Fruit fly (Drosophila melanogaster) whole organism, pupa: ENCODE measurements around the gene mldr.

Source experiments
- CG10348 ChIP-seq: fragments of 200-800 bp; sonication (Bioruptor generic); IDR thresholded peaks from 2 replicates; pipeline ENCODE4 v1.3.6; 2022; ENCODE audit warnings: missing biosample characterization, missing genetic modification characterization
- CG12605 ChIP-seq: fragments of 200-800 bp; sonication (Bioruptor generic); IDR thresholded peaks from 2 replicates; pipeline ENCODE4 v1.3.6; 2022; ENCODE audit warnings: missing biosample characterization, missing genetic modification characterization
- CG13204 ChIP-seq: fragments of 200-800 bp; sonication (Bioruptor generic); optimal IDR thresholded peaks from 2 replicates; lab custom pipeline; 2018; ENCODE audit warnings: missing biosample characterization, mild to moderate bottlenecking, missing genetic modification characterization, moderate library complexity
- CG14655 ChIP-seq: fragments of 200-800 bp; sonication (Bioruptor generic); optimal IDR thresholded peaks from 3 replicates; lab custom pipeline; 2017; ENCODE audit warnings: mild to moderate bottlenecking, missing biosample characterization, missing genetic modification reagents, missing genetic modification characterization
- CG15710 ChIP-seq: fragments of 200-800 bp; sonication (Bioruptor generic); optimal IDR thresholded peaks from 2 replicates; lab custom pipeline; 2018; ENCODE audit warnings: missing biosample characterization, mild to moderate bottlenecking, missing genetic modification characterization, moderate library complexity
- CG17806 ChIP-seq: fragments of 200-800 bp; sonication (Bioruptor generic); optimal IDR thresholded peaks from 2 replicates; lab custom pipeline; 2018; ENCODE audit warnings: missing biosample characterization, mild to moderate bottlenecking, missing genetic modification characterization, moderate library complexity
- CG32121 ChIP-seq: fragments of 200-800 bp; sonication (Bioruptor generic); IDR thresholded peaks from 2 replicates; pipeline ENCODE4 v1.3.6; 2022; ENCODE audit warnings: missing biosample characterization, missing genetic modification characterization
- CG34367 ChIP-seq: fragments of 200-800 bp; sonication (Bioruptor generic); optimal IDR thresholded peaks from 2 replicates; lab custom pipeline; 2018; ENCODE audit warnings: missing biosample characterization, mild to moderate bottlenecking, missing genetic modification characterization
- CG4496 ChIP-seq: fragments of 200-800 bp; sonication (Bioruptor generic); IDR thresholded peaks from 3 replicates; pipeline ENCODE4 v1.3.6; 2022; ENCODE audit warnings: missing biosample characterization, missing genetic modification characterization
- CG8159 ChIP-seq: fragments of 200-800 bp; sonication (Bioruptor generic); optimal IDR thresholded peaks from 3 replicates; lab custom pipeline; 2018; ENCODE audit warnings: missing biosample characterization, mild to moderate bottlenecking, missing genetic modification characterization, moderate library complexity
- CG8301 ChIP-seq: fragments of 200-800 bp; sonication (Bioruptor generic); optimal IDR thresholded peaks from 2 replicates; lab custom pipeline; 2018; ENCODE audit warnings: missing biosample characterization, mild to moderate bottlenecking, missing genetic modification characterization
- CG9948 ChIP-seq: fragments of 200-800 bp; sonication (Bioruptor generic); optimal IDR thresholded peaks from 2 replicates; lab custom pipeline; 2018; ENCODE audit warnings: missing biosample characterization, mild to moderate bottlenecking, missing genetic modification characterization, moderate library complexity
- D1 ChIP-seq: fragments of 200-800 bp; sonication (Bioruptor generic); optimal IDR thresholded peaks from 2 replicates; lab custom pipeline; 2018; ENCODE audit warnings: missing biosample characterization, mild to moderate bottlenecking, missing genetic modification characterization, moderate library complexity
- EcR ChIP-seq: fragments of 200-800 bp; sonication (Bioruptor generic); optimal IDR thresholded peaks from 3 replicates; lab custom pipeline; 2019; ENCODE audit warnings: missing biosample characterization, missing genetic modification characterization, mild to moderate bottlenecking, moderate library complexity, missing genetic modification reagents
- Ets98B ChIP-seq: fragments of 200-800 bp; sonication (Bioruptor generic); IDR thresholded peaks from 2 replicates; pipeline ENCODE4 v1.3.6; 2022; ENCODE audit warnings: missing biosample characterization, missing genetic modification characterization
- Pif1A ChIP-seq: fragments of 200-800 bp; sonication (Bioruptor generic); optimal IDR thresholded peaks from 3 replicates; lab custom pipeline; 2016; ENCODE audit warnings: missing biosample characterization, missing genetic modification characterization
- Pif1B ChIP-seq: fragments of 200-800 bp; sonication (Bioruptor generic); optimal IDR thresholded peaks from 3 replicates; lab custom pipeline; 2016; ENCODE audit warnings: missing biosample characterization, missing genetic modification characterization
- Snoo ChIP-seq: fragments of 200-800 bp; sonication (Bioruptor generic); optimal IDR thresholded peaks from 3 replicates; lab custom pipeline; 2017; ENCODE audit warnings: missing biosample characterization, mild to moderate bottlenecking, missing genetic modification characterization, inconsistent platforms
- fd96Ca ChIP-seq: fragments of 200-800 bp; sonication (Bioruptor generic); IDR thresholded peaks from 3 replicates; pipeline ENCODE4 v1.3.6; 2022; ENCODE audit warnings: missing biosample characterization, missing genetic modification characterization
- gl ChIP-seq: fragments of 200-800 bp; sonication (Bioruptor generic); optimal IDR thresholded peaks from 2 replicates; lab custom pipeline; 2018; ENCODE audit warnings: missing biosample characterization, mild to moderate bottlenecking, missing genetic modification characterization
- rn ChIP-seq: fragments of 200-800 bp; sonication (Bioruptor generic); IDR thresholded peaks from 2 replicates; pipeline ENCODE4 v1.3.6; 2022; ENCODE audit warnings: missing biosample characterization, missing genetic modification characterization

mldr gene

DNA sequence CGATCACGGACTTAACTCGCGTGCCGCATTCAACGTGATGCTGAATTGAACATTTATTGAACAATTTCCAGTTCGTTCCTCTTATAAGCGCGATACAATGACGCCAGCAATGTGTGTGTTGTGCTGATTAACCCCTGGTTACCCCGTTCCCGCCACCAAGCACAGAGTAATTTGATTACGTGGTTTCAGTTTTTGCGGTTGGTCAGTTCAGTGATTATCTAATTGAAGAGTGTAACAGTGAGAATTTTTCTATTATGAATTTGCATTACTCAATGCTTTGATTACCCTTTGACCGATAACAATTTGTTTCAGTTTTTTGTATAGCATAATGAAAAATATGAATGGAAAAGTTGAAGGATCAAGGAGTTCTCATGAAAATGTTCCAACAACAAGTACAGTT lies 46.6 kb downstream of the mldr start, which contains the start of gene CG3842:
TSS of gene CG3842 (plus strand) at position 61 of the 400 bp plus-strand sequence.
- no peak for TF ChIP-seq CG14655 (GFP tag; lab: Kevin White, UChicago)
- no peak for TF ChIP-seq CG8159 (tag; lab: Kevin White, UChicago)
- TF ChIP-seq CG32121 (GFP tag; lab: Robert Waterston, UW) = no peak
- TF ChIP-seq Pif1A (GFP tag; lab: Kevin White, UChicago) = no peak
- no peak for TF ChIP-seq CG15710 (tag; lab: Kevin White, UChicago)
- no peak for TF ChIP-seq CG8301 (tag; lab: Kevin White, UChicago)
- no peak for TF ChIP-seq rn
- no peak for TF ChIP-seq EcR (GFP tag; lab: Kevin White, UChicago)
- no peak for TF ChIP-seq Ets98B (GFP tag; lab: Robert Waterston, UW)
- TF ChIP-seq CG17806 (tag; lab: Kevin White, UChicago) = no peak

DNA sequence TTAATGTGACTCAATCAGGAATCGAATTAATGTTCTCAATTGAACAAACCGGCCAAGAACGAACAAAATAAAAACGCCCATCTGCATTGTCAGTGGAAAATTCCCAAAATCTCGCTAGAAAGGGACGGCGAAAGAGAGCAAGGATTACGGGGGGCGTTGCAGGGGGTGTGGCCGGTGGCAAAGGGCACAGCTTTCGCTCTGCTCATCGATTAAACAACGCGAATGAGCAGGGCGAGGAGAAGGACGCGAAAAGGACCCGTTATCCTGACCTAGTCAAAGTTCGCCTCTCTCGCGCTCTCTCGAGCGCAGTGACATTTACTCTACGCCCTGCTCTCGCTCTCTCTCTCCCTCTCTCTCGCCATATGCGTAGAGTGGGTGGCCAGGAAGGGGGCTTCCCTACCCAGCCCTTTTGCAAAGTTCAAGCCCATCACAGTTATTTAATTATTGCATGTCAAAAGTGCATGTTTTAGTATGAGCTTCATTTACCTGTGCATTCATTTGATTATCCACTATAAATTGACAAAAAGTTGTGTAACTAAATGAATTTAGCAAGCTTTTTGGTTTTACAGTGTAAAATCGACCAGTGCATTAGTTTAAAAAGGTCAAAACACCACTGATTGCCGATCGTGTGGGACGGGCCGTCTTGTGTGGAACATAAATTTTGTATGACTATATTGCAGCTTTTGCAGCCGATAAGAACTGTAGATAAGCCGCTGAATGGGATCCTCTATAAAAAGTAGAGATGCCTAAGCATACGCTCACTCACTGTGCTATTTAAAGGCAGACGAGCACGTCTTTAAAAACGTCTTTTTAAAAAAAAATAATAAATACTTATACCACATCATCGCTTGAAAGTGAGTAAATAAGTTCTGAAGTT lies 47.9 kb downstream of the mldr start:
- TF ChIP-seq D1 (no peak), CG32121 (GFP tag; lab: Robert Waterston, UW) (peak; percentile 49; the same call in 1 of the 2 replicates), Pif1A (GFP tag; lab: Kevin White, UChicago) (peak; percentile 53), CG9948 (tag; lab: Kevin White, UChicago) (peak; percentile 67), CG14655 (GFP tag; lab: Kevin White, UChicago) (peak; percentile 73), CG34367 (tag; lab: Kevin White, UChicago) (peak; percentile 49), CG8301 (tag; lab: Kevin White, UChicago) (peak; percentile 54), rn (no peak), Ets98B (GFP tag; lab: Robert Waterston, UW) (peak; percentile 52), CG15710 (tag; lab: Kevin White, UChicago) (peak; percentile 57), EcR (GFP tag; lab: Kevin White, UChicago) (peak; percentile 6), CG10348 (no peak), gl (peak; percentile 11), Snoo (tag; lab: Kevin White, UChicago) (peak; percentile 41), Pif1B (GFP tag; lab: Kevin White, UChicago) (peak; percentile 15), CG12605 (peak; percentile 30; the same call in 1 of the 2 replicates), fd96Ca (GFP tag; lab: Robert Waterston, UW) (peak; percentile 68; the same call in 2 of the 3 replicates), CG8159 (tag; lab: Kevin White, UChicago) (peak; percentile 73), CG13204 (GFP tag; lab: Kevin White, UChicago) (no peak), CG4496 (GFP tag; lab: Robert Waterston, UW) (peak; percentile 76), CG17806 (tag; lab: Kevin White, UChicago) (peak; percentile 61)
- TF ChIP-seq, all 21 proteins: peak for 17

DNA sequence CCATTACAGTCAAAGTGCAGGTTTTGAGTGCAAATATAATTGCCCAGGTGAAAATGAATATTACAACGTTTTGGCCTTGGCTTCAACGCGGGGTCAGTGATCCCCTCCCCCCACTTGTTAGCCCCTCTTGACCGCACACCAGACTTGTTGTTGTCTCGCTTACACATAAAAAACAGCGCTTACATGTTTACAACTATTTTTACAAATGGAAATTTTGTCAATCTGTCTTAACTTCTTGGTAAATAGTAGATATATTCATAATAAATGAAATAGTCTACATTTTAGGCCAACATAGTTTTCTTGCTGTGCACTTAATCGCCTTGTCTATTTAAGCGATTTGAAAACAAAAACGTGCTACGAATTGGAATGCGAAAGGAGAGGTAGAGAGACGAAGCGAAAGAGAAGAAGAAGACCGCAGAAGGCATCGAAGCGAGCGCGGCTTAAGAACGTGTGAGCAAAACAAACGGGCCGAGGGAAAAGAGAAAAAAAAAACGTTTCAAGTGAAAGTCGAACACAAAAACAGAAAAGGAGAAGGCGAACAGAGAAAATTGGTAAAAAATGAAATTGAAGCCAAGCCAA lies 49.0 kb downstream of the mldr start:
- TF ChIP-seq CG34367 (tag; lab: Kevin White, UChicago) (peak; percentile 76), CG15710 (tag; lab: Kevin White, UChicago) (peak; percentile 87), CG8159 (tag; lab: Kevin White, UChicago) (peak; percentile 45), D1 (peak; percentile 26), CG10348 (no peak), Pif1B (GFP tag; lab: Kevin White, UChicago) (peak; percentile 38), CG17806 (tag; lab: Kevin White, UChicago) (peak; percentile 85), CG13204 (GFP tag; lab: Kevin White, UChicago) (no peak), CG9948 (tag; lab: Kevin White, UChicago) (peak; percentile 77), CG14655 (GFP tag; lab: Kevin White, UChicago) (peak; percentile 39), rn (0 out of 2 replicates have a peak, but pooled peaks have one; percentile 36), fd96Ca (GFP tag; lab: Robert Waterston, UW) (peak; percentile 60; the same call in 2 of the 3 replicates), CG12605 (peak; percentile 59; the same call in 1 of the 2 replicates), Ets98B (GFP tag; lab: Robert Waterston, UW) (peak; percentile 83), CG32121 (GFP tag; lab: Robert Waterston, UW) (peak; percentile 80), gl (peak; percentile 66), CG8301 (tag; lab: Kevin White, UChicago) (peak; percentile 59), Snoo (tag; lab: Kevin White, UChicago) (no peak), Pif1A (GFP tag; lab: Kevin White, UChicago) (peak; percentile 54), CG4496 (GFP tag; lab: Robert Waterston, UW) (peak; percentile 82), EcR (GFP tag; lab: Kevin White, UChicago) (peak; percentile 96)

DNA sequence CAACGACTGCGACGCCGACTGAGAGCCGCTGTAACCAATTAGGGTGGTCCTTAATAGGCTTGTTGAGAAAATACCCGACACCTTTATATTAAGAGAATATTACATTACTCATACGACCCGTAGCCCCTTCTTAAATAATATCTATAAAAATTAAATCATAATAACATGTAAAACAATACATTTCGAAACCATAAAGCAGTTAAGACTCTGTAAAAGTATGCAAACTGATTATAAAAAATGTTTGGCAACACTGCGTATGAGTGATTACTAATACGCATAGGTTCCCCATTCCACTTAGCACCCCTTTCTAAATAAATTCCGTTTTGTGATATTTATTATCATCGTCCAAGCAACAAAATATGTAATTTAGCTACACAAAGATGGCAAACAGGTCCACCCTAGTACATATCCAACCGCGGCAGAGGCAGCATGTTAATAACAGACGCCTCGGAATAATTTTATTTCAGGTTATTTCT lies 49.5 kb downstream of the mldr start:
- peak; percentile 48 for TF ChIP-seq gl
- no peak for TF ChIP-seq CG10348
- peak; percentile 99 for TF ChIP-seq CG8159 (tag; lab: Kevin White, UChicago)
- TF ChIP-seq D1 = peak; percentile 66
- TF ChIP-seq Pif1A (GFP tag; lab: Kevin White, UChicago) = peak; percentile 87
- TF ChIP-seq EcR (GFP tag; lab: Kevin White, UChicago) = no peak
- peak; percentile 58 for TF ChIP-seq CG32121 (GFP tag; lab: Robert Waterston, UW)
- peak; percentile 75 for TF ChIP-seq fd96Ca (GFP tag; lab: Robert Waterston, UW)
- TF ChIP-seq CG17806 (tag; lab: Kevin White, UChicago) = peak; percentile 71
- TF ChIP-seq Snoo (tag; lab: Kevin White, UChicago) = peak; percentile 90
- TF ChIP-seq CG13204 (GFP tag; lab: Kevin White, UChicago) = peak; percentile 72
- TF ChIP-seq CG4496 (GFP tag; lab: Robert Waterston, UW) = peak; percentile 36; the same call in 1 of the 3 replicates
- peak; percentile 41; the same call in 1 of the 2 replicates for TF ChIP-seq rn
- peak; percentile 90 for TF ChIP-seq CG14655 (GFP tag; lab: Kevin White, UChicago)
- peak; percentile 84 for TF ChIP-seq CG9948 (tag; lab: Kevin White, UChicago)
- TF ChIP-seq CG15710 (tag; lab: Kevin White, UChicago) = peak; percentile 89
- peak; percentile 89 for TF ChIP-seq CG8301 (tag; lab: Kevin White, UChicago)
- TF ChIP-seq CG34367 (tag; lab: Kevin White, UChicago) = peak; percentile 80
- peak; percentile 47 for TF ChIP-seq Ets98B (GFP tag; lab: Robert Waterston, UW)
- TF ChIP-seq CG12605 = peak; percentile 41; the same call in 1 of the 2 replicates
- TF ChIP-seq Pif1B (GFP tag; lab: Kevin White, UChicago) = peak; percentile 88
